Fruit fly (Drosophila melanogaster) whole organism: ENCODE results near the gene CG13309.

Experiments
- pan ChIP-seq: fragments of >200 bp; optimal IDR thresholded peaks from 2 replicates; lab custom pipeline; 2017
- psq ChIP-seq: fragments of >200 bp; optimal IDR thresholded peaks from 2 replicates; lab custom pipeline; 2017
- usp ChIP-seq: fragments of >200 bp; optimal IDR thresholded peaks from 2 replicates; lab custom pipeline; 2017; ENCODE audit warnings: missing biosample characterization, missing genetic modification characterization, mixed read lengths

DNA sequence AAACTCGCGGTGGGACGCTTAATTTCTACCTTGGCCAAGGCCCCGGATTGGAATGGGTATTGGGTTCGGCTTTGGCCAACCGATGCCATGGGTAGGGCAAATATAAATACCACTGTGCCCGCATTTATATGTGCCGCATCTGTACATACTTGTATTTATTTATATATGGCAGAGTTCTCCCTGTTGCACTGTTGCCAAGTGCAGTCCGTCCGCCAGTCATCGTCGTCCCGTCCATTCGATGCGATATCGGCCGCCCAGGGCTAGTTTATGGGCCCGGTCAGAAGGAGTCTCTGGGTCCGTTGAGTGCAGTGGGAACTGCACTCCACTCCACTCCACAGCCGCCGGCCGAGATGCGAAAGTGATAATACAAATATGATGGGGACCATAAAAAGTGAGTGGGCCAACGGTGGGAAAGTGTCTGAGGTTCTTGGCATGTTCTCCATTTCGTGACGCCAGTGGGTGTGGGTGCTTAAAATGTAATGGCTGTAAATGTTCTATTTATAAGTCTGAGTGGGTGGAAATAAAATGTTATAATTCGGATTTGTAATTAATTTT is 12.8 kb downstream of the CG13309 start:
- TF ChIP-seq psq (lab: Kevin White, UChicago) (no peak), usp (GFP tag; lab: Kevin White, UChicago) (no peak), pan (lab: Kevin White, UChicago) (no peak)
